Worm (Caenorhabditis elegans): Measurements from ENCODE around the gene ZK1067.3.

ZK1067.3 gene

ce11 chrII:9222969-9223368 lies at the start of gene ZK1067.3:
Gene ZK1067.3 (plus strand): TSS chrII:9223269.
- TF ChIP-seq unc-62 (GFP tag; optimal IDR thresholded peaks at IDR 0.05), result no peak

ce11 chrII:9173471-9173870 lies 49.6 kb upstream of the ZK1067.3 start:
- no peak for TF ChIP-seq unc-62 (GFP tag; optimal IDR thresholded peaks at IDR 0.05)

- no peak for TF ChIP-seq unc-62 (GFP tag; optimal IDR thresholded peaks at IDR 0.05)
Measured at ce11 chrII:9176523-9176922, 46.5 kb upstream of the ZK1067.3 start.

- no peak for TF ChIP-seq unc-62 (GFP tag; optimal IDR thresholded peaks at IDR 0.05)
Measured at ce11 chrII:9177080-9177479, 46.0 kb upstream of the ZK1067.3 start, which contains the start of the genes sec-5 and pir-1. Gene sec-5 (minus strand): TSS chrII:9177152. Gene pir-1 (plus strand): TSS chrII:9177300.

- no peak for TF ChIP-seq unc-62 (GFP tag; optimal IDR thresholded peaks at IDR 0.05)
Measured at ce11 chrII:9178811-9179210, 44.3 kb upstream of the ZK1067.3 start.

- no peak for TF ChIP-seq unc-62 (GFP tag; optimal IDR thresholded peaks at IDR 0.05)
Measured at ce11 chrII:9181155-9181554, 41.9 kb upstream of the ZK1067.3 start.

- no peak for TF ChIP-seq unc-62 (GFP tag; optimal IDR thresholded peaks at IDR 0.05)
Measured at ce11 chrII:9185915-9186314, 37.2 kb upstream of the ZK1067.3 start.

- no peak for TF ChIP-seq unc-62 (GFP tag; optimal IDR thresholded peaks at IDR 0.05)
Measured at ce11 chrII:9188380-9188779, 34.7 kb upstream of the ZK1067.3 start, which contains the start of gene sym-2. Gene sym-2 (minus strand): TSS chrII:9188480.

- TF ChIP-seq unc-62 (GFP tag; optimal IDR thresholded peaks at IDR 0.05), result no peak
Measured at ce11 chrII:9189648-9190047, 33.4 kb upstream of the ZK1067.3 start.

ce11 chrII:9190513-9191099 lies 32.5 kb upstream of the ZK1067.3 start:
- TF ChIP-seq unc-62 (GFP tag; optimal IDR thresholded peaks at IDR 0.05), result no peak

- no peak for TF ChIP-seq unc-62 (GFP tag; optimal IDR thresholded peaks at IDR 0.05)
Measured at ce11 chrII:9194195-9194594, 28.9 kb upstream of the ZK1067.3 start, which contains the start of gene twk-4. Gene twk-4 (minus strand): TSS chrII:9194295.

ce11 chrII:9196325-9196724 lies 26.7 kb upstream of the ZK1067.3 start:
- no peak for TF ChIP-seq unc-62 (GFP tag; optimal IDR thresholded peaks at IDR 0.05)

- no peak for TF ChIP-seq unc-62 (GFP tag; optimal IDR thresholded peaks at IDR 0.05)
Measured at ce11 chrII:9197212-9197611, 25.9 kb upstream of the ZK1067.3 start, which contains the start of gene let-23. Gene let-23 (plus strand): TSS chrII:9197512.

ce11 chrII:9210076-9210475 lies 13.0 kb upstream of the ZK1067.3 start, which contains the start of gene ZK1067.4:
Gene ZK1067.4 (plus strand): TSS chrII:9210376.
- no peak for TF ChIP-seq unc-62 (GFP tag; optimal IDR thresholded peaks at IDR 0.05)

ce11 chrII:9211684-9212083 lies 11.4 kb upstream of the ZK1067.3 start:
- no peak for TF ChIP-seq unc-62 (GFP tag; optimal IDR thresholded peaks at IDR 0.05)

ce11 chrII:9213055-9213708 lies 9.9 kb upstream of the ZK1067.3 start, which contains the start of gene znfx-1:
Gene znfx-1 (plus strand): TSS chrII:9213658.
- TF ChIP-seq unc-62 (GFP tag; optimal IDR thresholded peaks at IDR 0.05), result no peak

ce11 chrII:9227134-9227533 lies 4.1 kb downstream of the ZK1067.3 start, which contains the start of gene abu-14:
Gene abu-14 (minus strand): TSS chrII:9227214.
- TF ChIP-seq unc-62 (GFP tag; optimal IDR thresholded peaks at IDR 0.05), result no peak
